Worm (Caenorhabditis elegans) whole organism, young adult: ENCODE measurements around the gene C25A8.2.

Source experiments
- B0019.2 ChIP-seq: fragments of 200-800 bp; sonication (Bioruptor generic); conservative IDR thresholded peaks from 2 replicates; pipeline ENCODE4 v1.3.6; 2022; ENCODE audit warnings: missing genetic modification reagents, missing genetic modification characterization, missing compliant biosample characterization
- B0261.1 ChIP-seq: sonication (generic microtip); optimal IDR thresholded peaks from 2 replicates; lab custom pipeline; 2016; ENCODE audit warnings: mild to moderate bottlenecking, missing genetic modification characterization, moderate library complexity, missing compliant biosample characterization
- C06A6.2 ChIP-seq: fragments of 200-800 bp; sonication (Bioruptor generic); conservative IDR thresholded peaks from 2 replicates; pipeline ENCODE4 v1.3.6; 2022; ENCODE audit warnings: missing genetic modification characterization, missing compliant biosample characterization
- F22D6.2 ChIP-seq: sonication (generic microtip); optimal IDR thresholded peaks from 2 replicates; lab custom pipeline; 2016; ENCODE audit warnings: mild to moderate bottlenecking, missing genetic modification characterization, missing compliant biosample characterization
- F52B5.7 ChIP-seq: sonication (generic microtip); optimal IDR thresholded peaks from 2 replicates; lab custom pipeline; 2016; ENCODE audit warnings: mild to moderate bottlenecking, missing genetic modification characterization, missing compliant biosample characterization
- F57A8.1 ChIP-seq: fragments of 200-800 bp; sonication (Bioruptor generic); optimal IDR thresholded peaks from 2 replicates; lab custom pipeline; 2018; ENCODE audit warnings: mild to moderate bottlenecking, missing genetic modification characterization, moderate library complexity, missing compliant biosample characterization
- K11D2.4 ChIP-seq: fragments of 200-800 bp; sonication (Bioruptor generic); IDR thresholded peaks from 2 replicates; pipeline ENCODE4 v1.3.6; 2022; ENCODE audit warnings: missing genetic modification reagents, missing genetic modification characterization, missing compliant biosample characterization
- T26A5.8 ChIP-seq: sonication (generic microtip); optimal IDR thresholded peaks from 2 replicates; lab custom pipeline; 2016; ENCODE audit warnings: missing genetic modification characterization, missing compliant biosample characterization
- ama-1 ChIP-seq, 3 experiments: fragments of 150-350 bp in 1 of 3; sonication (generic microtip) in 2 of 3; optimal IDR thresholded peaks; 2 replicates each; lab custom pipeline; 2014 to 2018; ENCODE audit warnings: missing biosample characterization in 2 of 3, missing genetic modification characterization in 2 of 3, missing genetic modification reagents in 2 of 3
- aptf-2 ChIP-seq: fragments of 200-800 bp; sonication (Bioruptor generic); conservative IDR thresholded peaks from 2 replicates; pipeline ENCODE4 v1.3.6; 2022; ENCODE audit warnings: missing genetic modification reagents, missing genetic modification characterization, missing compliant biosample characterization
- athp-1 ChIP-seq: sonication (generic microtip); optimal IDR thresholded peaks from 2 replicates; lab custom pipeline; 2017; ENCODE audit warnings: mild to moderate bottlenecking, missing genetic modification characterization, missing compliant biosample characterization
- bed-2 ChIP-seq: fragments of 200-800 bp; sonication (Bioruptor generic); IDR thresholded peaks from 2 replicates; pipeline ENCODE4 v1.3.6; 2022; ENCODE audit warnings: missing genetic modification reagents, missing genetic modification characterization, missing compliant biosample characterization
- cebp-2 ChIP-seq: fragments of 200-800 bp; sonication (Bioruptor generic); IDR thresholded peaks from 2 replicates; pipeline ENCODE4 v1.3.6; 2022; ENCODE audit warnings: missing genetic modification characterization, missing compliant biosample characterization
- ceh-27 ChIP-seq: fragments of 200-800 bp; sonication (Bioruptor generic); optimal IDR thresholded peaks from 2 replicates; lab custom pipeline; 2018; ENCODE audit warnings: mild to moderate bottlenecking, missing genetic modification characterization, moderate library complexity, missing compliant biosample characterization
- chd-7 ChIP-seq: sonication (generic microtip); optimal IDR thresholded peaks from 2 replicates; lab custom pipeline; 2016; ENCODE audit warnings: mild to moderate bottlenecking, missing genetic modification characterization, moderate library complexity, missing compliant biosample characterization
- die-1 ChIP-seq: sonication (generic microtip); optimal IDR thresholded peaks from 2 replicates; lab custom pipeline; 2016; ENCODE audit warnings: missing genotype, mild to moderate bottlenecking, missing genetic modification characterization, missing compliant biosample characterization
- dpff-1 ChIP-seq: sonication (generic microtip); optimal IDR thresholded peaks from 2 replicates; lab custom pipeline; 2017; ENCODE audit warnings: mild to moderate bottlenecking, missing genetic modification characterization, missing compliant biosample characterization
- dpl-1 ChIP-seq: fragments of 150-350 bp; optimal IDR thresholded peaks from 2 replicates; lab custom pipeline; 2014; ENCODE audit warnings: missing biosample characterization, missing genetic modification reagents, missing genetic modification characterization
- him-1 ChIP-seq: sonication (generic microtip); optimal IDR thresholded peaks from 2 replicates; lab custom pipeline; 2016; ENCODE audit warnings: missing genotype, missing genetic modification reagents, missing genetic modification characterization, missing compliant biosample characterization
- hlh-26 ChIP-seq: fragments of 200-800 bp; sonication (Bioruptor generic); conservative IDR thresholded peaks from 2 replicates; pipeline ENCODE4 v1.3.6; 2022; ENCODE audit warnings: missing genetic modification reagents, missing genetic modification characterization, missing compliant biosample characterization
- hmg-20 ChIP-seq: fragments of 200-800 bp; sonication (Bioruptor generic); IDR thresholded peaks from 2 replicates; pipeline ENCODE4 v1.3.6; 2022; ENCODE audit warnings: missing genetic modification reagents, missing genetic modification characterization, missing compliant biosample characterization
- hsf-1 ChIP-seq: fragments of 200-800 bp; sonication (Bioruptor generic); IDR thresholded peaks from 2 replicates; pipeline ENCODE4 v1.3.6; 2022; ENCODE audit warnings: missing genetic modification reagents, missing genetic modification characterization, missing compliant biosample characterization
- lag-1 ChIP-seq: fragments of 200-800 bp; sonication (Bioruptor generic); IDR thresholded peaks from 2 replicates; pipeline ENCODE4 v1.3.6; 2022; ENCODE audit warnings: missing genetic modification reagents, missing genetic modification characterization, missing compliant biosample characterization
- let-607 ChIP-seq, 2 experiments: fragments of 200-800 bp in 1 of 2; sonication (Bioruptor generic) in 1 of 2; sonication (generic microtip) in 1 of 2; optimal IDR thresholded peaks; 2 replicates each; lab custom pipeline; 2016 to 2018; ENCODE audit warnings: mild to moderate bottlenecking in 2 of 2, missing compliant biosample characterization in 2 of 2, missing genetic modification characterization in 2 of 2, moderate library complexity in 2 of 2, missing genotype in 1 of 2
- lin-54 ChIP-seq: fragments of 200-800 bp; sonication (Bioruptor generic); optimal IDR thresholded peaks from 2 replicates; lab custom pipeline; 2018; ENCODE audit warnings: mild to moderate bottlenecking, missing genetic modification characterization, missing compliant biosample characterization
- lir-1 ChIP-seq: fragments of 200-800 bp; sonication (Bioruptor generic); conservative IDR thresholded peaks from 2 replicates; pipeline ENCODE4 v1.3.6; 2022; ENCODE audit warnings: missing genetic modification reagents, missing genetic modification characterization, missing compliant biosample characterization
- lsy-27 ChIP-seq: sonication (generic microtip); optimal IDR thresholded peaks from 2 replicates; lab custom pipeline; 2017; ENCODE audit warnings: missing genetic modification characterization, mild to moderate bottlenecking, missing compliant biosample characterization, antibody characterized with exemption, missing genotype, borderline replicate concordance; ENCODE audit not compliant: insufficient read depth
- madf-10 ChIP-seq: sonication (generic microtip); optimal IDR thresholded peaks from 2 replicates; lab custom pipeline; 2016; ENCODE audit warnings: mild to moderate bottlenecking, missing genetic modification characterization, missing compliant biosample characterization
- madf-3 ChIP-seq: fragments of 200-800 bp; sonication (Bioruptor generic); IDR thresholded peaks from 2 replicates; pipeline ENCODE4 v1.3.6; 2022; ENCODE audit warnings: missing genetic modification reagents, missing genetic modification characterization, missing compliant biosample characterization
- madf-6 ChIP-seq: fragments of 200-800 bp; sonication (Bioruptor generic); IDR thresholded peaks from 2 replicates; pipeline ENCODE4 v1.3.6; 2022; ENCODE audit warnings: missing genetic modification reagents, missing genetic modification characterization, missing compliant biosample characterization
- mcd-1 ChIP-seq: fragments of 200-800 bp; sonication (Bioruptor generic); IDR thresholded peaks from 2 replicates; pipeline ENCODE4 v1.3.6; 2022; ENCODE audit warnings: missing genetic modification reagents, missing genetic modification characterization, missing compliant biosample characterization
- mes-4 ChIP-seq: sonication (generic microtip); optimal IDR thresholded peaks from 2 replicates; lab custom pipeline; 2016; ENCODE audit warnings: missing genotype, missing genetic modification characterization, missing compliant biosample characterization
- nfya-2 ChIP-seq: fragments of 200-800 bp; sonication (Bioruptor generic); IDR thresholded peaks from 2 replicates; pipeline ENCODE4 v1.3.6; 2022; ENCODE audit warnings: missing genetic modification reagents, missing genetic modification characterization, missing compliant biosample characterization
- nfyb-1 ChIP-seq: fragments of 200-800 bp; sonication (Bioruptor generic); IDR thresholded peaks from 2 replicates; pipeline ENCODE4 v1.3.6; 2022; ENCODE audit warnings: missing genetic modification reagents, missing genetic modification characterization, missing compliant biosample characterization
- nhr-27 ChIP-seq: fragments of 200-800 bp; sonication (Bioruptor generic); optimal IDR thresholded peaks from 2 replicates; lab custom pipeline; 2018; ENCODE audit warnings: mild to moderate bottlenecking, missing genetic modification characterization, moderate library complexity, missing compliant biosample characterization
- nhr-80 ChIP-seq: sonication (generic microtip); optimal IDR thresholded peaks from 2 replicates; lab custom pipeline; 2016; ENCODE audit warnings: missing genetic modification characterization, missing compliant biosample characterization
- rpc-1 ChIP-seq, 2 experiments: fragments of 150-350 bp in 1 of 2; sonication (generic microtip) in 1 of 2; optimal IDR thresholded peaks; 2 replicates each; lab custom pipeline; 2014 to 2018; ENCODE audit warnings: missing biosample characterization in 1 of 2, missing genetic modification characterization in 1 of 2, missing genetic modification reagents in 1 of 2, missing genotype in 1 of 2
- sea-2 ChIP-seq: fragments of 200-800 bp; sonication (Bioruptor generic); IDR thresholded peaks from 2 replicates; pipeline ENCODE4 v1.3.6; 2022; ENCODE audit warnings: missing genetic modification characterization, missing compliant biosample characterization
- snpc-1.3 ChIP-seq: sonication (generic microtip); optimal IDR thresholded peaks from 2 replicates; lab custom pipeline; 2017; ENCODE audit warnings: missing genetic modification characterization, mild to moderate bottlenecking, missing compliant biosample characterization, antibody characterized with exemption, moderate library complexity, missing genotype, missing genetic modification reagents; ENCODE audit not compliant: insufficient read depth
- tlf-1 ChIP-seq: fragments of 200-800 bp; sonication (Bioruptor generic); optimal IDR thresholded peaks from 2 replicates; lab custom pipeline; 2018; ENCODE audit warnings: mild to moderate bottlenecking, missing genetic modification characterization, missing compliant biosample characterization
- unc-62 ChIP-seq: fragments of 150-350 bp; optimal IDR thresholded peaks from 2 replicates; lab custom pipeline; 2014; ENCODE audit warnings: missing biosample characterization, missing genetic modification reagents, missing genetic modification characterization
- xnd-1 ChIP-seq: sonication (generic microtip); optimal IDR thresholded peaks from 2 replicates; lab custom pipeline; 2016; ENCODE audit warnings: missing genotype, missing genetic modification reagents, missing genetic modification characterization, missing compliant biosample characterization
- zfh-2 ChIP-seq: fragments of 200-800 bp; sonication (Bioruptor generic); conservative IDR thresholded peaks from 2 replicates; pipeline ENCODE4 v1.3.6; 2022; ENCODE audit warnings: missing genetic modification reagents, missing genetic modification characterization, missing compliant biosample characterization
- zim-3 ChIP-seq: sonication (generic microtip); optimal IDR thresholded peaks from 2 replicates; lab custom pipeline; 2017; ENCODE audit warnings: mild to moderate bottlenecking, missing genetic modification characterization, moderate library complexity, missing compliant biosample characterization
- ztf-18 ChIP-seq: sonication (generic microtip); optimal IDR thresholded peaks from 2 replicates; lab custom pipeline; 2016; ENCODE audit warnings: missing genotype, mild to moderate bottlenecking, missing genetic modification characterization, missing compliant biosample characterization
- ztf-22 ChIP-seq: fragments of 200-800 bp; sonication (Bioruptor generic); optimal IDR thresholded peaks from 2 replicates; lab custom pipeline; 2018; ENCODE audit warnings: mild to moderate bottlenecking, missing genetic modification characterization, moderate library complexity, missing compliant biosample characterization
- ztf-3 ChIP-seq: fragments of 200-800 bp; sonication (Bioruptor generic); optimal IDR thresholded peaks from 2 replicates; lab custom pipeline; 2018; ENCODE audit warnings: mild to moderate bottlenecking, missing genetic modification characterization, missing compliant biosample characterization
- ztf-6 ChIP-seq: fragments of 200-800 bp; sonication (Bioruptor generic); IDR thresholded peaks from 2 replicates; pipeline ENCODE4 v1.3.6; 2022; ENCODE audit warnings: missing genetic modification reagents, missing genetic modification characterization, missing compliant biosample characterization

C25A8.2 gene

ce11 chrIV:7043430-7043829 is 33.8 kb downstream of the C25A8.2 start (continued):
- TF ChIP-seq dpff-1 (tag; lab: Kevin White, UChicago) (no peak), aptf-2 (GFP tag; lab: Robert Waterston, UW) (no peak), hlh-26 (GFP tag; lab: Robert Waterston, UW) (no peak), B0019.2 (GFP tag; lab: Robert Waterston, UW) (no peak), madf-10 (tag; lab: Kevin White, UChicago) (no peak), lir-1 (GFP tag; lab: Robert Waterston, UW) (no peak), let-607 (tag; optimal IDR thresholded peaks at IDR 0.05; lab: Kevin White, UChicago) (no peak), athp-1 (tag; lab: Kevin White, UChicago) (peak; percentile 55), nfya-2 (GFP tag; lab: Robert Waterston, UW) (0 out of 2 replicates have a peak, but pooled peaks have one; percentile 85), mes-4 (tag; lab: Kevin White, UChicago) (peak; percentile 27), ztf-22 (GFP tag; lab: Kevin White, UChicago) (no peak), chd-7 (peak; percentile 72), sea-2 (GFP tag; lab: Robert Waterston, UW) (no peak), bed-2 (no peak), F52B5.7 (tag; lab: Kevin White, UChicago) (peak; percentile 28), tlf-1 (peak; percentile 42), K11D2.4 (GFP tag; lab: Robert Waterston, UW) (no peak), ztf-18 (tag; lab: Kevin White, UChicago) (peak; percentile 56), ceh-27 (no peak), nhr-27 (tag; lab: Kevin White, UChicago) (no peak), him-1 (peak; percentile 38), snpc-1.3 (no peak), F22D6.2 (tag; lab: Kevin White, UChicago) (no peak), mcd-1 (no peak), madf-6 (peak; percentile 90), F57A8.1 (GFP tag; lab: Kevin White, UChicago) (no peak), nfyb-1 (no peak), hsf-1 (peak; percentile 85), lag-1 (GFP tag; lab: Robert Waterston, UW) (no peak), B0261.1 (tag; lab: Kevin White, UChicago) (peak; percentile 6), lsy-27 (tag; lab: Kevin White, UChicago) (no peak), lin-54 (GFP tag; lab: Kevin White, UChicago) (peak; percentile 74), xnd-1 (tag; lab: Kevin White, UChicago) (peak; percentile 62), ztf-3 (GFP tag; lab: Kevin White, UChicago) (no peak), ztf-6 (GFP tag; lab: Robert Waterston, UW) (no peak), nhr-80 (no peak), zfh-2 (GFP tag; lab: Robert Waterston, UW) (no peak), madf-3 (GFP tag; lab: Robert Waterston, UW) (peak; percentile 69; the same call in 1 of the 2 replicates), die-1 (tag; lab: Kevin White, UChicago) (peak; percentile 28), ama-1 (optimal IDR thresholded peaks at IDR 0.05; lab: Kevin White, UChicago) (no peak), ama-1 (GFP tag; optimal IDR thresholded peaks at IDR 0.05; lab: Kevin White, UChicago) (peak; percentile 39 to 80), dpl-1 (GFP tag; lab: Kevin White, UChicago) (no peak), unc-62 (no peak), rpc-1 (optimal IDR thresholded peaks at IDR 0.05; lab: Kevin White, UChicago) (no peak), rpc-1 (tag; optimal IDR thresholded peaks at IDR 0.05; lab: Kevin White, UChicago) (no peak), cebp-2 (GFP tag; lab: Robert Waterston, UW) (0 out of 2 replicates have a peak, but pooled peaks have one; percentile 70), zim-3 (tag; lab: Kevin White, UChicago) (no peak), T26A5.8 (peak; percentile 51), C06A6.2 (no peak), hmg-20 (0 out of 2 replicates have a peak, but pooled peaks have one; percentile 17)
